Worm (Caenorhabditis elegans): ENCODE measurements around the gene ZC8.6.

The ZC8.6 gene

DNA sequence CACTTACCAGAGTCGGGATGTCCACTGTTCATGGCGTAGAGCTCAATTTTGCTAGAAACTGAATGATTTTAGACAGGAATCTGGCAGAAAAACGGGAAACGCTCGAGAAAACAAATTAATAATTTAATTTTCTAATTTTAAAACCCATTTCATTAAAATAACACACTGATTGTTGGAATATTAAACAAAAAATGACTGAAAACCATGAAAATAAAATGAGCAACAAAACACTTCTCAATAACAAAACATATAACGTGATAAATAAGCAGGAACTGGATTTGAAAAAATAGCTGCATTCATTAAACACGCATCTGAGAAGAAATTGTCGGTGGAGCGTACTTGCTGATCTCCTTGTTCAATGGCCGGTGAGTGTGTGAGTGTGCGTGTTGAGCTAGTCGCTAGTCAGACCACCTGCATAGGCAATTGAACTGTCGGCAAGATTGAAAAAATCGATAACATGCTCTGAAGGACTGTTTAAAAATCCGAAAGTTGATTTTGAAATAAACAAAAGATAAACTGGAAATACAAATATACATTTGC is at the start of gene ZC8.6:
ZC8.6 (minus strand) TSS at position 51 of the 540 bp plus-strand sequence.
- TF ChIP-seq nhr-80 (tag; optimal IDR thresholded peaks at IDR 0.05) (peak; percentile 57), egl-18 (GFP tag; IDR thresholded peaks at IDR 0.05) (no peak), akir-1 (GFP tag; optimal IDR thresholded peaks at IDR 0.05) (no peak), K12H6.12 (tag; optimal IDR thresholded peaks at IDR 0.05) (peak; percentile 32), lin-26 (GFP tag; IDR thresholded peaks at IDR 0.05) (no peak), Y67H2A.10 (GFP tag; conservative IDR thresholded peaks at IDR 0.05) (no peak), F23B12.7 (tag; optimal IDR thresholded peaks at IDR 0.05; ENCODE audit: insufficient read depth) (no peak), Y56A3A.18 (GFP tag; IDR thresholded peaks at IDR 0.05) (no peak), nhr-27 (tag; optimal IDR thresholded peaks at IDR 0.05) (no peak), ekl-4 (GFP tag; IDR thresholded peaks at IDR 0.05) (no peak), aptf-2 (GFP tag; conservative IDR thresholded peaks at IDR 0.05) (no peak), cebp-2 (GFP tag; IDR thresholded peaks at IDR 0.05) (no peak), sdz-38 (tag; optimal IDR thresholded peaks at IDR 0.05) (no peak), hmg-1.2 (GFP tag; IDR thresholded peaks at IDR 0.05) (peak; percentile 39; the same call in 1 of the 2 replicates), lsy-27 (tag; optimal IDR thresholded peaks at IDR 0.05; ENCODE audit: borderline replicate concordance, insufficient read depth) (no peak), let-607 (tag; optimal IDR thresholded peaks at IDR 0.05) (peak in 1 of 2 experiments; percentile 32), dox-1 (GFP tag; IDR thresholded peaks at IDR 0.05) (no peak), nhr-179 (tag; optimal IDR thresholded peaks at IDR 0.05) (no peak), cebp-1 (GFP tag; IDR thresholded peaks at IDR 0.05) (no peak), cebp-1 (tag; optimal IDR thresholded peaks at IDR 0.05) (peak; percentile 31), ccch-3 (GFP tag; optimal IDR thresholded peaks at IDR 0.05) (no peak), ZK185.1 (tag; optimal IDR thresholded peaks at IDR 0.05; ENCODE audit: poor library complexity, severe bottlenecking) (no peak), madf-3 (GFP tag; IDR thresholded peaks at IDR 0.05) (no peak), mcd-1 (GFP tag; IDR thresholded peaks at IDR 0.05) (peak; percentile 86), ztf-28 (GFP tag; IDR thresholded peaks at IDR 0.05) (no peak), D2030.7 (GFP tag; IDR thresholded peaks at IDR 0.05) (no peak), ets-4 (GFP tag; optimal IDR thresholded peaks at IDR 0.05) (no peak)

DNA sequence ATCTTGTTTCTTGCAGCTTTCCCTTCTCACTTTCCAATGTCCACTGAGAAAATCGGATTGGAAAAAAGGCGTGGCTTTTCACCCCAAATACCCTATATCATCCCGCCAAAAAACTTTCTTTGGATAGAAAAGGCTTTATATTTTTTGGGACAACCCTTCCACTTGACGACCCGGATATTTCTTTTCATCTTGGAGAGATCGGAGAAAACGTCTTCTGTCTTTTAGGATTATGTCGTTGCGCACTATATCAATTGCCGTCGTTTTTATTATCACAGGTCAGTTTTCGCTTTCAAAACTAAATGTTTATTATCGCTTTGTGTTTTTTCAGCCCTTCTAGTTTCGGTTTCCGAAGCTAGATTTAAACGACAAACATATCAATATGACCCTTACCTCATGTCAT is 46.5 kb upstream of the ZC8.6 start, which contains the start of gene Y64H9A.2:
Y64H9A.2 (plus strand) TSS at position 90 of the 400 bp plus-strand sequence.
- TF ChIP-seq B0336.3 (GFP tag; IDR thresholded peaks at IDR 0.05) (no peak), mcd-1 (GFP tag; IDR thresholded peaks at IDR 0.05) (no peak), lin-26 (GFP tag; IDR thresholded peaks at IDR 0.05) (no peak), nhr-120 (GFP tag; IDR thresholded peaks at IDR 0.05) (no peak), mel-28 (tag; optimal IDR thresholded peaks at IDR 0.05; ENCODE audit: borderline replicate concordance) (no peak), snpc-1.1 (tag; optimal IDR thresholded peaks at IDR 0.05; ENCODE audit: insufficient read depth) (no peak), C17E4.6 (GFP tag; IDR thresholded peaks at IDR 0.05) (no peak), aptf-3 (GFP tag; IDR thresholded peaks at IDR 0.05) (no peak), snpc-1.3 (tag; optimal IDR thresholded peaks at IDR 0.05; ENCODE audit: insufficient read depth) (no peak), pha-4 (tag; optimal IDR thresholded peaks at IDR 0.05) (no peak), Y67H2A.10 (GFP tag; conservative IDR thresholded peaks at IDR 0.05) (no peak), hmg-20 (GFP tag; IDR thresholded peaks at IDR 0.05) (no peak), lir-1 (GFP tag; conservative IDR thresholded peaks at IDR 0.05) (no peak), hsf-1 (GFP tag; IDR thresholded peaks at IDR 0.05) (no peak)

Measured in whole organism, young adult.